Worm (Caenorhabditis elegans) whole organism, L4 larva: ENCODE measurements around the gene F18C5.10.

Experiments used
- F26F4.8 ChIP-seq: fragments of 200-800 bp; sonication (Bioruptor generic); conservative IDR thresholded peaks from 2 replicates; pipeline ENCODE4 v1.3.6; 2022; ENCODE audit warnings: missing genetic modification characterization, missing compliant biosample characterization
- F44E2.7 ChIP-seq: fragments of 200-800 bp; sonication (Bioruptor generic); IDR thresholded peaks from 2 replicates; pipeline ENCODE4 v2.1.2; 2022; ENCODE audit warnings: missing genetic modification characterization, missing compliant biosample characterization
- F49E8.2 ChIP-seq: sonication (generic microtip); optimal IDR thresholded peaks from 2 replicates; lab custom pipeline; 2016; ENCODE audit warnings: missing compliant biosample characterization, mild to moderate bottlenecking, missing genetic modification characterization, borderline replicate concordance
- R02D3.7 ChIP-seq: fragments of 150-350 bp; sonication (generic microtip); optimal IDR thresholded peaks from 3 replicates; lab custom pipeline; 2014; ENCODE audit warnings: missing biosample characterization, missing genetic modification characterization
- T26A8.4 ChIP-seq: fragments of 200-800 bp; sonication (Bioruptor generic); IDR thresholded peaks from 2 replicates; pipeline ENCODE4 v1.3.6; 2022; ENCODE audit warnings: missing genetic modification characterization, missing compliant biosample characterization
- Y105C5A.15 ChIP-seq: fragments of 200-800 bp; sonication (Bioruptor generic); IDR thresholded peaks from 2 replicates; pipeline ENCODE4 v1.3.6; 2022; ENCODE audit warnings: missing genetic modification characterization, missing compliant biosample characterization
- Y5F2A.4 ChIP-seq: fragments of 200-800 bp; sonication (Bioruptor generic); optimal IDR thresholded peaks from 2 replicates; lab custom pipeline; 2018; ENCODE audit warnings: mild to moderate bottlenecking, missing genetic modification characterization, missing compliant biosample characterization
- aha-1 ChIP-seq: fragments of 150-350 bp; peaks from one replicate; lab custom pipeline; 2014; ENCODE audit warnings: missing biosample characterization, missing genetic modification characterization
- aly-2 ChIP-seq: sonication (generic microtip); optimal IDR thresholded peaks from 2 replicates; lab custom pipeline; 2018; ENCODE audit warnings: missing biosample characterization, missing genetic modification characterization
- ama-1 ChIP-seq: fragments of 150-350 bp; optimal IDR thresholded peaks from 2 replicates; lab custom pipeline; 2014; ENCODE audit warnings: inconsistent platforms, mixed read lengths
- attf-4 ChIP-seq: sonication (generic microtip); optimal IDR thresholded peaks from 3 replicates; lab custom pipeline; 2017; ENCODE audit warnings: missing biosample characterization, missing genetic modification characterization
- ceh-20 ChIP-seq: fragments of 200-800 bp; sonication (Bioruptor generic); IDR thresholded peaks from 2 replicates; pipeline ENCODE4 v1.3.6; 2022; ENCODE audit warnings: missing genetic modification reagents, missing genetic modification characterization, missing compliant biosample characterization
- ceh-44 ChIP-seq: fragments of 200-800 bp; sonication (Bioruptor generic); IDR thresholded peaks from 2 replicates; pipeline ENCODE4 v1.3.6; 2022; ENCODE audit warnings: missing genetic modification reagents, missing genetic modification characterization, missing compliant biosample characterization
- ceh-62 ChIP-seq: sonication (generic microtip); optimal IDR thresholded peaks from 2 replicates; lab custom pipeline; 2017; ENCODE audit warnings: missing biosample characterization, missing genetic modification characterization
- ctbp-1 ChIP-seq: fragments of 200-800 bp; sonication (Bioruptor generic); IDR thresholded peaks from 2 replicates; pipeline ENCODE4 v1.3.6; 2022; ENCODE audit warnings: missing genetic modification reagents, missing genetic modification characterization, missing compliant biosample characterization
- daf-12 ChIP-seq: fragments of 150-350 bp; optimal IDR thresholded peaks from 2 replicates; lab custom pipeline; 2014; ENCODE audit warnings: missing biosample characterization, missing genetic modification reagents, missing genetic modification characterization
- daf-16 ChIP-seq, 3 experiments: sonication (generic microtip); optimal IDR thresholded peaks; 2 replicates each; lab custom pipeline; 2016 to 2017; ENCODE audit warnings: missing genetic modification characterization in 3 of 3, missing genetic modification reagents in 3 of 3, mild to moderate bottlenecking in 2 of 3, missing compliant biosample characterization in 2 of 3, missing biosample characterization in 1 of 3, moderate library complexity in 1 of 3
- dmd-6 ChIP-seq: fragments of 200-800 bp; sonication (Bioruptor generic); IDR thresholded peaks from 2 replicates; pipeline ENCODE4 v1.3.6; 2022; ENCODE audit warnings: missing genetic modification reagents, missing genetic modification characterization, missing compliant biosample characterization
- dmd-8 ChIP-seq: fragments of 200-800 bp; sonication (Bioruptor generic); IDR thresholded peaks from 2 replicates; pipeline ENCODE4 v1.3.6; 2022; ENCODE audit warnings: missing genetic modification characterization, missing compliant biosample characterization
- dmd-9 ChIP-seq: fragments of 200-800 bp; sonication (Bioruptor generic); IDR thresholded peaks from 2 replicates; pipeline ENCODE4 v1.3.6; 2022; ENCODE audit warnings: missing genetic modification reagents, missing genetic modification characterization, missing compliant biosample characterization
- duxl-1 ChIP-seq: sonication (generic microtip); optimal IDR thresholded peaks from 2 replicates; lab custom pipeline; 2016; ENCODE audit warnings: mild to moderate bottlenecking, missing genetic modification characterization, moderate library complexity, missing compliant biosample characterization; ENCODE audit not compliant: poor library complexity
- egl-27 ChIP-seq: sonication (generic microtip); optimal IDR thresholded peaks from 3 replicates; lab custom pipeline; 2017; ENCODE audit warnings: missing biosample characterization, missing genetic modification reagents, missing genetic modification characterization
- gei-8 ChIP-seq: fragments of 200-800 bp; sonication (Bioruptor generic); optimal IDR thresholded peaks from 2 replicates; lab custom pipeline; 2018; ENCODE audit warnings: mild to moderate bottlenecking, missing genetic modification characterization, missing compliant biosample characterization
- hif-1 ChIP-seq, 2 experiments: sonication (generic microtip); optimal IDR thresholded peaks; 2 replicates each; lab custom pipeline; 2016 to 2017; ENCODE audit warnings: missing compliant biosample characterization in 2 of 2, missing genetic modification characterization in 2 of 2, missing genetic modification reagents in 2 of 2, missing genotype in 2 of 2, mild to moderate bottlenecking in 1 of 2
- lim-7 ChIP-seq: fragments of 200-800 bp; sonication (Bioruptor generic); IDR thresholded peaks from 2 replicates; pipeline ENCODE4 v1.3.6; 2022; ENCODE audit warnings: missing genetic modification characterization, missing compliant biosample characterization
- lin-13 ChIP-seq: fragments of 150-350 bp; optimal IDR thresholded peaks from 2 replicates; lab custom pipeline; 2014; ENCODE audit warnings: missing biosample characterization, missing genetic modification reagents, missing genetic modification characterization
- lin-29 ChIP-seq: fragments of 200-800 bp; sonication (Bioruptor generic); IDR thresholded peaks from 2 replicates; pipeline ENCODE4 v1.3.6; 2022; ENCODE audit warnings: missing genetic modification reagents, missing genetic modification characterization, missing compliant biosample characterization
- lin-38 ChIP-seq: fragments of 200-800 bp; sonication (Bioruptor generic); IDR thresholded peaks from 2 replicates; pipeline ENCODE4 v1.3.6; 2022; ENCODE audit warnings: missing genetic modification reagents, missing genetic modification characterization, missing compliant biosample characterization
- lir-3 ChIP-seq: sonication (generic microtip); optimal IDR thresholded peaks from 2 replicates; lab custom pipeline; 2016; ENCODE audit warnings: mild to moderate bottlenecking, missing genetic modification characterization, missing compliant biosample characterization
- lsy-2 ChIP-seq, 2 experiments: fragments of 150-350 bp in 1 of 2; sonication (generic microtip) in 1 of 2; optimal IDR thresholded peaks; 2 replicates each; lab custom pipeline; 2014 to 2017; ENCODE audit warnings: missing biosample characterization in 2 of 2, missing genetic modification characterization in 2 of 2
- madf-5 ChIP-seq, 2 experiments: fragments of 200-800 bp; sonication (Bioruptor generic); IDR thresholded peaks; 2 replicates each; pipeline ENCODE4 v1.3.6; 2022; ENCODE audit warnings: missing compliant biosample characterization in 2 of 2, missing genetic modification characterization in 2 of 2
- mdl-1 ChIP-seq, 2 experiments: fragments of 150-350 bp in 1 of 2; sonication (generic microtip) in 1 of 2; optimal IDR thresholded peaks; 2 replicates each; lab custom pipeline; 2014 to 2017; ENCODE audit warnings: missing biosample characterization in 2 of 2, missing genetic modification characterization in 2 of 2
- mxl-3 ChIP-seq: fragments of 200-800 bp; sonication (Bioruptor generic); optimal IDR thresholded peaks from 2 replicates; lab custom pipeline; 2018; ENCODE audit warnings: mild to moderate bottlenecking, missing genetic modification characterization, missing compliant biosample characterization
- nhr-11 ChIP-seq: fragments of 150-350 bp; optimal IDR thresholded peaks from 2 replicates; lab custom pipeline; 2014; ENCODE audit warnings: missing biosample characterization, missing genetic modification characterization
- nhr-111 ChIP-seq: fragments of 200-800 bp; sonication (Bioruptor generic); optimal IDR thresholded peaks from 2 replicates; lab custom pipeline; 2018; ENCODE audit warnings: mild to moderate bottlenecking, missing genetic modification characterization, missing compliant biosample characterization
- nhr-48 ChIP-seq: sonication (generic microtip); optimal IDR thresholded peaks from 2 replicates; lab custom pipeline; 2016; ENCODE audit warnings: mild to moderate bottlenecking, missing genetic modification characterization, missing compliant biosample characterization
- nhr-76 ChIP-seq: fragments of 150-350 bp; optimal IDR thresholded peaks from 2 replicates; lab custom pipeline; 2014; ENCODE audit warnings: missing biosample characterization, missing genetic modification characterization
- nhr-77 ChIP-seq: fragments of 150-350 bp; optimal IDR thresholded peaks from 2 replicates; lab custom pipeline; 2014; ENCODE audit warnings: missing biosample characterization, missing genetic modification characterization
- saeg-2 ChIP-seq: fragments of 200-800 bp; sonication (Bioruptor generic); IDR thresholded peaks from 2 replicates; pipeline ENCODE4 v1.3.6; 2022; ENCODE audit warnings: missing genetic modification reagents, missing genetic modification characterization, missing compliant biosample characterization
- sdz-12 ChIP-seq: fragments of 200-800 bp; sonication (Bioruptor generic); optimal IDR thresholded peaks from 2 replicates; lab custom pipeline; 2018; ENCODE audit warnings: mild to moderate bottlenecking, missing genetic modification characterization, missing compliant biosample characterization
- set-16 ChIP-seq: fragments of 200-800 bp; sonication (Bioruptor generic); IDR thresholded peaks from 2 replicates; pipeline ENCODE4 v1.3.6; 2022; ENCODE audit warnings: missing genetic modification reagents, missing genetic modification characterization, missing compliant biosample characterization
- spr-1 ChIP-seq: sonication (generic microtip); optimal IDR thresholded peaks from 2 replicates; lab custom pipeline; 2016; ENCODE audit warnings: mild to moderate bottlenecking, missing genetic modification characterization, missing compliant biosample characterization
- tra-1 ChIP-seq: fragments of 200-800 bp; sonication (Bioruptor generic); IDR thresholded peaks from 2 replicates; pipeline ENCODE4 v1.3.6; 2022; ENCODE audit warnings: missing genetic modification reagents, missing genetic modification characterization, missing compliant biosample characterization
- unc-39 ChIP-seq: sonication (generic microtip); optimal IDR thresholded peaks from 2 replicates; lab custom pipeline; 2017; ENCODE audit warnings: missing biosample characterization, missing genetic modification characterization
- zag-1 ChIP-seq: fragments of 150-350 bp; optimal IDR thresholded peaks from 2 replicates; lab custom pipeline; 2014; ENCODE audit warnings: missing biosample characterization, missing genetic modification characterization
- zip-11 ChIP-seq: fragments of 200-800 bp; sonication (Bioruptor generic); IDR thresholded peaks from 2 replicates; pipeline ENCODE4 v1.3.6; 2022; ENCODE audit warnings: missing genetic modification characterization, missing compliant biosample characterization
- ztf-11 ChIP-seq: fragments of 150-350 bp; optimal IDR thresholded peaks from 2 replicates; lab custom pipeline; 2014; ENCODE audit warnings: missing biosample characterization, missing genetic modification characterization

F18C5.10 gene

DNA sequence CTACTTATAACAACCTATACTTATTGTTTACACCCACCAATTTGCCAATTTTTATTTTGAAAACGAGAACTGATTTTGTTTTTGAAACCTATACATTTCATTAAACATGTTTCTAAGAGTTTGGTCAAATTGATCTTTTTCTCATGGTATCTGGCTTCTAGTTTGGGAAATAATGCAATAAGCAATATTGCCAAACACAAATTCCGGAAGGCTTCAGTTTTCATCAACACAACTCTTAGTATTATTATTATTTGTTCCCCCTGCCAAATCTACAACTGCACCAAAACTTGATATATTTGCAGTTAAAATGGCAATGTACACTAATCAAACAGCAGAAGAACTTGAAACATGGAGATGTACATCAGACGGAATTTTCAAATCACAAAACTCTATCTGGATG, 7.5 kb upstream of the F18C5.10 start, which contains the start of gene sra-27:
Gene sra-27 (plus strand): TSS at position 301 of the 400 bp plus-strand sequence.
- TF ChIP-seq lir-3 (tag; lab: Kevin White, UChicago) = no peak
- no peak for TF ChIP-seq lin-13
- no peak for TF ChIP-seq nhr-77 (tag; lab: Kevin White, UChicago)
- TF ChIP-seq lsy-2 (tag; optimal IDR thresholded peaks at IDR 0.05; lab: Kevin White, UChicago) = no peak
- TF ChIP-seq ama-1 (lab: Kevin White, UChicago) = no peak
- TF ChIP-seq duxl-1 = no peak
- no peak for TF ChIP-seq madf-5 (GFP tag; IDR thresholded peaks at IDR 0.05; lab: Robert Waterston, UW)
- TF ChIP-seq sdz-12 (GFP tag; lab: Kevin White, UChicago) = no peak
- no peak for TF ChIP-seq attf-4 (tag; lab: Kevin White, UChicago)
- TF ChIP-seq nhr-76 = no peak
- no peak for TF ChIP-seq Y105C5A.15 (GFP tag; lab: Robert Waterston, UW)
- TF ChIP-seq daf-16 (GFP tag; optimal IDR thresholded peaks at IDR 0.05; lab: Kevin White, UChicago) = no peak
- no peak for TF ChIP-seq daf-16 (tag; optimal IDR thresholded peaks at IDR 0.05; lab: Kevin White, UChicago)

DNA sequence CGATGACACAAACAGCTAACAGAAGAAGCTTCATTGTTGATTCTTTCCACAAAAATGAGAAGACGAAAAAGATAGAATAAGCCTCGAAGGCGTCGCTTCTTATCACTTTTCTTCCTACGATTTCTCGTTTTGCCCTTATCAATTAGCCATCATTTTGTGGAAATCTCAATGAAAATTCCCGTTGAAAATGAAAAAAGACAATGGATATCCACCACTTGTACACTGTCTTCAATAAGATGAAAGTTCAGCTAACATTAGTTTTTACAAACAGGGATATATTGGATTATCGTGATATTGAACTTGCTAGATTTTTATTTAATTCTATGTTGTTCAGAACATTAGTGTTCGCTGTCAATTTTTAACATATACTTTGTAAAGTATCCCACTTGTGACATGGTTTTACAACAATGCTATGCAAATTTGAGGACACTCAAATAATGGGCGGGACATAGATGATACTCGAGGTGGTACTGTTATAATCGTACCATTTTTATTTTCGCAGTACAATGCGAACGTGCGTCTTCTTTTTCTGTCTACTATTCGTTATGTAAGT, 5.5 kb upstream of the F18C5.10 start, which contains the start of the genes F18C5.5 and F18C5.9:
Gene F18C5.5 (minus strand): TSS at position 101 of the 553 bp plus-strand sequence.
Gene F18C5.9 (plus strand): TSS at position 503 of the 553 bp plus-strand sequence.
- TF ChIP-seq egl-27 (tag; lab: Kevin White, UChicago) = no peak
- TF ChIP-seq lir-3 (tag; lab: Kevin White, UChicago) = no peak
- TF ChIP-seq lsy-2 (tag; optimal IDR thresholded peaks at IDR 0.05; lab: Kevin White, UChicago) = no peak
- no peak for TF ChIP-seq ceh-44
- TF ChIP-seq R02D3.7 = no peak
- no peak for TF ChIP-seq aly-2 (tag; lab: Kevin White, UChicago)
- TF ChIP-seq ceh-20 = no peak
- TF ChIP-seq dmd-9 (GFP tag; lab: Robert Waterston, UW) = no peak
- no peak for TF ChIP-seq F26F4.8 (GFP tag; lab: Robert Waterston, UW)
- no peak for TF ChIP-seq lim-7 (GFP tag; lab: Robert Waterston, UW)
- TF ChIP-seq lin-13 = no peak
- TF ChIP-seq set-16 (GFP tag; lab: Robert Waterston, UW) = no peak
- no peak for TF ChIP-seq F44E2.7 (GFP tag; lab: Robert Waterston, UW)
- TF ChIP-seq nhr-111 (GFP tag; lab: Kevin White, UChicago) = no peak
- no peak for TF ChIP-seq daf-16 (GFP tag; optimal IDR thresholded peaks at IDR 0.05; lab: Kevin White, UChicago)
- TF ChIP-seq daf-16 (tag; optimal IDR thresholded peaks at IDR 0.05; lab: Kevin White, UChicago) = no peak
- TF ChIP-seq mdl-1 (tag; optimal IDR thresholded peaks at IDR 0.05; lab: Kevin White, UChicago) = no peak
- TF ChIP-seq nhr-11 (tag; lab: Kevin White, UChicago) = no peak
- no peak for TF ChIP-seq ctbp-1
- TF ChIP-seq, all 104 proteins: peak for 0

ce11 chrII:6565077-6565476, 3.8 kb upstream of the F18C5.10 start, which contains the start of gene mpz-3:
mpz-3 (minus strand) TSS chrII:6565396.
- no peak; the same call in 1 of the 2 replicates for TF ChIP-seq dmd-6 (GFP tag; lab: Robert Waterston, UW)
- no peak for TF ChIP-seq lsy-2 (tag; optimal IDR thresholded peaks at IDR 0.05; lab: Kevin White, UChicago)
- no peak for TF ChIP-seq daf-12 (tag; lab: Kevin White, UChicago)
- TF ChIP-seq nhr-48 (tag; lab: Kevin White, UChicago) = peak; percentile 26
- peak; percentile 69 for TF ChIP-seq lin-38 (GFP tag; lab: Robert Waterston, UW)
- 0 out of 2 replicates have a peak, but pooled peaks have one; percentile 54 for TF ChIP-seq Y105C5A.15 (GFP tag; lab: Robert Waterston, UW)
- no peak for TF ChIP-seq ztf-11 (tag; lab: Kevin White, UChicago)
- TF ChIP-seq aha-1 = peak; percentile 88
- TF ChIP-seq ceh-20 = no peak; the same call in 1 of the 2 replicates
- no peak for TF ChIP-seq ceh-62 (tag; lab: Kevin White, UChicago)
- no peak for TF ChIP-seq dmd-8 (GFP tag; lab: Robert Waterston, UW)
- TF ChIP-seq hif-1 (tag; optimal IDR thresholded peaks at IDR 0.05; lab: Kevin White, UChicago) = no peak
- no peak for TF ChIP-seq T26A8.4 (GFP tag; lab: Robert Waterston, UW)
- 0 out of 2 replicates have a peak, but pooled peaks have one; percentile 29 for TF ChIP-seq tra-1
- TF ChIP-seq zip-11 = no peak
- peak; percentile 42 for TF ChIP-seq mxl-3
- TF ChIP-seq zag-1 (tag; lab: Kevin White, UChicago) = no peak
- TF ChIP-seq saeg-2 (GFP tag; lab: Robert Waterston, UW) = no peak
- TF ChIP-seq F44E2.7 (GFP tag; lab: Robert Waterston, UW) = peak; percentile 52; the same call in 1 of the 2 replicates
- TF ChIP-seq unc-39 (tag; lab: Kevin White, UChicago) = no peak
- TF ChIP-seq lin-29 = no peak
- TF ChIP-seq gei-8 (GFP tag; lab: Kevin White, UChicago) = peak; percentile 15
- TF ChIP-seq Y5F2A.4 (GFP tag; lab: Kevin White, UChicago) = no peak
- TF ChIP-seq madf-5 (GFP tag; IDR thresholded peaks at IDR 0.05; lab: Robert Waterston, UW) = no peak
- TF ChIP-seq sdz-12 (GFP tag; lab: Kevin White, UChicago) = no peak
- no peak for TF ChIP-seq spr-1 (tag; lab: Kevin White, UChicago)
- TF ChIP-seq F49E8.2 (tag; lab: Kevin White, UChicago) = no peak
